Fruit fly (Drosophila melanogaster) whole organism, embryonic: ENCODE results near the gene CG32440.

Source experiments
- CG6683 ChIP-seq: fragments of 200-800 bp; sonication (Bioruptor generic); optimal IDR thresholded peaks from 2 replicates; lab custom pipeline; 2017; ENCODE audit warnings: missing biosample characterization, mild to moderate bottlenecking, missing genetic modification characterization, missing genetic modification reagents
- CG6854 ChIP-seq: fragments of 200-800 bp; sonication (Bioruptor generic); optimal IDR thresholded peaks from 3 replicates; lab custom pipeline; 2017; ENCODE audit warnings: missing biosample characterization, mild to moderate bottlenecking, missing genetic modification characterization
- Dfd ChIP-seq, 2 experiments: fragments of >200 bp; optimal IDR thresholded peaks; 2 replicates each; lab custom pipeline; 2017; ENCODE audit warnings: missing biosample characterization in 2 of 2, missing genetic modification characterization in 2 of 2
- Fer2 ChIP-seq: fragments of 200-800 bp; sonication (Bioruptor generic); optimal IDR thresholded peaks from 2 replicates; lab custom pipeline; 2018; ENCODE audit warnings: missing biosample characterization, mild to moderate bottlenecking, missing genetic modification characterization, moderate library complexity
- NFAT ChIP-seq: fragments of 200-800 bp; sonication (Bioruptor generic); IDR thresholded peaks from 2 replicates; pipeline ENCODE4 v1.3.6; 2022; ENCODE audit warnings: missing biosample characterization, missing genetic modification characterization
- Nf-YC ChIP-seq: fragments of 200-800 bp; optimal IDR thresholded peaks from 3 replicates; lab custom pipeline; 2019; ENCODE audit warnings: missing biosample characterization, mild to moderate bottlenecking, missing genetic modification characterization, moderate library complexity
- nau ChIP-seq: fragments of 200-800 bp; sonication (Bioruptor generic); optimal IDR thresholded peaks from 3 replicates; lab custom pipeline; 2017; ENCODE audit warnings: missing biosample characterization, mild to moderate bottlenecking, missing genetic modification characterization, missing genetic modification reagents
- psq ChIP-seq: fragments of 200-800 bp; sonication (Bioruptor generic); optimal IDR thresholded peaks from 2 replicates; lab custom pipeline; 2017; ENCODE audit warnings: missing biosample characterization, missing genetic modification characterization
- z ChIP-seq: fragments of 200-800 bp; sonication (Bioruptor generic); IDR thresholded peaks from 3 replicates; pipeline ENCODE4 v1.3.6; 2022; ENCODE audit warnings: missing biosample characterization, missing genetic modification characterization
- zfh1 ChIP-seq: fragments of 200-800 bp; sonication (Bioruptor generic); IDR thresholded peaks from 3 replicates; pipeline ENCODE4 v1.3.6; 2022; ENCODE audit warnings: missing biosample characterization, missing genetic modification characterization

DNA sequence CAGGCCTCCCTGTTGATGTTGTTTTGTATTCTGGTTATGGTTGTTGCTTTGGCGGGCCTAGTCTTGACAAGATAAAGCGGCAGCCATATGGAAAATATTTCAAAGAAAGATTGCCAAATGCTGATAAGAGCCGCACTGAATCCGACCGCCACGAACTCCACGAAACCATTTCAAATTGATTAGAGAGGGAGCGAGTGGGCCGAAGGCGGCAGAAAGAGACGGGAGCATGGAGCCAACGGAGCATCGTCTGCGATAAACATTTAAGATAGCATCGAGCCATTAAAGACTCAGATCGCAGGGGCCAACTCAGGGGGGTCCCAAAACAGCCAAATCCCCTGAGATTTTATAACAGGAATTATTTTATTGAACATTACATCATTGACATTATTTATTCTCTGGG lies 40.2 kb downstream of the CG32440 start:
- no peak for TF ChIP-seq nau
- no peak for TF ChIP-seq CG6854 (GFP tag; lab: Kevin White, UChicago)
- TF ChIP-seq psq (GFP tag; lab: Kevin White, UChicago), result no peak
- no peak for TF ChIP-seq NFAT (GFP tag; lab: Robert Waterston, UW)
- TF ChIP-seq Dfd (GFP tag; optimal IDR thresholded peaks at IDR 0.05; lab: Kevin White, UChicago), result no peak
- TF ChIP-seq z (GFP tag; lab: Robert Waterston, UW), result no peak
- no peak for TF ChIP-seq Nf-YC (tag; lab: Kevin White, UChicago)
- TF ChIP-seq zfh1 (GFP tag; lab: Robert Waterston, UW), result no peak
- TF ChIP-seq CG6683 (GFP tag; lab: Kevin White, UChicago), result no peak
- no peak for TF ChIP-seq Fer2 (tag; lab: Kevin White, UChicago)
